Worm (Caenorhabditis elegans): ENCODE results near the gene Y46G5A.14.

The Y46G5A.14 gene

ce11 chrII:12774402-12774801 lies at the start of gene Y46G5A.14:
TSS of gene Y46G5A.14 (plus strand) at chrII:12774702.
- TF ChIP-seq hmg-4 (GFP tag; optimal IDR thresholded peaks at IDR 0.05) (no peak), scrt-1 (GFP tag; IDR thresholded peaks at IDR 0.05) (no peak), sea-1 (GFP tag; conservative IDR thresholded peaks at IDR 0.05) (no peak), F13C5.2 (tag; optimal IDR thresholded peaks at IDR 0.05) (no peak), ama-1 (optimal IDR thresholded peaks at IDR 0.05) (no peak), tbx-37 (GFP tag; conservative IDR thresholded peaks at IDR 0.05) (no peak), flt-1 (GFP tag; IDR thresholded peaks at IDR 0.05) (no peak), ceh-13 (GFP tag; optimal IDR thresholded peaks at IDR 0.05) (no peak), B0310.2 (tag; optimal IDR thresholded peaks at IDR 0.05) (no peak), tra-4 (tag; optimal IDR thresholded peaks at IDR 0.05) (no peak), hmbx-1 (tag; optimal IDR thresholded peaks at IDR 0.05) (no peak), tbx-11 (GFP tag; IDR thresholded peaks at IDR 0.05) (no peak), hnd-1 (tag; optimal IDR thresholded peaks at IDR 0.05) (no peak)

ce11 chrII:12726704-12727103 lies 47.8 kb upstream of the Y46G5A.14 start:
- TF ChIP-seq sea-1 (GFP tag; conservative IDR thresholded peaks at IDR 0.05) = no peak
- TF ChIP-seq B0310.2 (tag; optimal IDR thresholded peaks at IDR 0.05) = no peak
- TF ChIP-seq hmg-4 (GFP tag; optimal IDR thresholded peaks at IDR 0.05) = no peak
- TF ChIP-seq F13C5.2 (tag; optimal IDR thresholded peaks at IDR 0.05) = no peak
- TF ChIP-seq tbx-37 (GFP tag; conservative IDR thresholded peaks at IDR 0.05) = no peak
- TF ChIP-seq hmbx-1 (tag; optimal IDR thresholded peaks at IDR 0.05) = no peak
- TF ChIP-seq hnd-1 (tag; optimal IDR thresholded peaks at IDR 0.05) = no peak
- TF ChIP-seq aly-1 (tag; optimal IDR thresholded peaks at IDR 0.05) = no peak
- no peak for TF ChIP-seq ets-7 (tag; optimal IDR thresholded peaks at IDR 0.05)

ce11 chrII:12727871-12728270 lies 46.6 kb upstream of the Y46G5A.14 start:
- TF ChIP-seq ceh-13 (GFP tag; optimal IDR thresholded peaks at IDR 0.05) (no peak), pes-1 (GFP tag; IDR thresholded peaks at IDR 0.05) (no peak), sea-1 (GFP tag; conservative IDR thresholded peaks at IDR 0.05) (no peak), scrt-1 (GFP tag; IDR thresholded peaks at IDR 0.05) (no peak), aly-1 (tag; optimal IDR thresholded peaks at IDR 0.05) (peak; percentile 1), flt-1 (GFP tag; IDR thresholded peaks at IDR 0.05) (no peak)

DNA sequence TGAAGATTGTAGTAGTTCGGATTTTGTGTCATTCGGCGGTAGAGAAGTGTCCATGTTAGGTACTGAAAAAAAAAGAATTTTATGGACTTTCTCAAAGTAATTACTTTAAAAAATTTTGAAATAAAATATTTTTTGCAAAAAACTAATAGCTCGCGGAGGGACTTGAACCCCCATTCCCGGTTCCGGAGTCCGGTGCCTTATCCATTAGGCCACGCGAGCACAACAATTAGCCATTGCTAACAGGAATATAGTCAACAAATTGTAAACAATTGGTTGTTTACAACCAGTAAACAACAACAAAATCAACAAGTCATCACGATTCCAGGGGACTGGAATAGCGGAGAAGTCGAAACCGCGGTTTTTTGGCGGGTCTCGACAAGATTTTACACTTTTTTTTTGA lies 45.9 kb upstream of the Y46G5A.14 start:
- TF ChIP-seq ets-7 (tag; optimal IDR thresholded peaks at IDR 0.05) (no peak), tbx-11 (GFP tag; IDR thresholded peaks at IDR 0.05) (no peak), B0310.2 (tag; optimal IDR thresholded peaks at IDR 0.05) (no peak)

DNA sequence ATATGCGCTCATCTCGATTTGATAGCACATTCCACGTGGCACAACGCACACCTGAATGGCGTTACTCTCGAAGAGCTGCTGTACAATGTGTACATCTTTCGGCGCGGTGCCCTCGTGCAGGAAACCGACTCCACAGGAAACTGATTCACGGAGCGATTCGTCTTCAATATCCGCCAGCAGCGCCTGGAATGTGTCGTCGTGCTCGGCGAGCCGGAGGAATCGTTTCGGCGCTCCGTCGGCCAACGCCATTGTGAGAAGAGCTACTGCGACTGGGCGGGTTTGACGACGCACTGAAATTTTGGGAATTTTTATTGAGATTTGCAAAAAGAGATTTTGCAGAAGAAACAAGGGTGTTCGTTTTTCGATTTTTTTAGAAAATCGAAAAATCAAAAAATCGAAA lies 44.5 kb upstream of the Y46G5A.14 start:
- TF ChIP-seq pes-1 (GFP tag; IDR thresholded peaks at IDR 0.05) (no peak), tbx-11 (GFP tag; IDR thresholded peaks at IDR 0.05) (no peak), F13C5.2 (tag; optimal IDR thresholded peaks at IDR 0.05) (no peak), hmg-4 (GFP tag; optimal IDR thresholded peaks at IDR 0.05) (no peak), aly-1 (tag; optimal IDR thresholded peaks at IDR 0.05) (no peak), ets-7 (tag; optimal IDR thresholded peaks at IDR 0.05) (no peak), hmbx-1 (tag; optimal IDR thresholded peaks at IDR 0.05) (no peak), sea-1 (GFP tag; conservative IDR thresholded peaks at IDR 0.05) (no peak), scrt-1 (GFP tag; IDR thresholded peaks at IDR 0.05) (no peak), ceh-13 (GFP tag; optimal IDR thresholded peaks at IDR 0.05) (no peak)

- TF ChIP-seq ceh-13 (GFP tag; optimal IDR thresholded peaks at IDR 0.05) (no peak), sea-1 (GFP tag; conservative IDR thresholded peaks at IDR 0.05) (no peak), tbx-37 (GFP tag; conservative IDR thresholded peaks at IDR 0.05) (no peak), pes-1 (GFP tag; IDR thresholded peaks at IDR 0.05) (no peak), B0310.2 (tag; optimal IDR thresholded peaks at IDR 0.05) (no peak), hmg-4 (GFP tag; optimal IDR thresholded peaks at IDR 0.05) (no peak), tbx-11 (GFP tag; IDR thresholded peaks at IDR 0.05) (no peak), aly-1 (tag; optimal IDR thresholded peaks at IDR 0.05) (no peak), ama-1 (optimal IDR thresholded peaks at IDR 0.05) (no peak)
Observed at ce11 chrII:12736579-12736978, 37.9 kb upstream of the Y46G5A.14 start, which contains the start of gene snrp-200. TSS of gene snrp-200 (minus strand) at chrII:12736910.

ce11 chrII:12738284-12739201 lies 36.0 kb upstream of the Y46G5A.14 start, which contains the start of gene pisy-1:
TSS of gene pisy-1 (minus strand) at chrII:12738334.
- no peak for TF ChIP-seq pes-1 (GFP tag; IDR thresholded peaks at IDR 0.05)
- TF ChIP-seq ceh-36 (tag; optimal IDR thresholded peaks at IDR 0.05) = no peak
- TF ChIP-seq tra-4 (tag; optimal IDR thresholded peaks at IDR 0.05) = no peak
- no peak for TF ChIP-seq hmg-4 (GFP tag; optimal IDR thresholded peaks at IDR 0.05)
- TF ChIP-seq tbx-11 (GFP tag; IDR thresholded peaks at IDR 0.05) = no peak
- no peak for TF ChIP-seq F13C5.2 (tag; optimal IDR thresholded peaks at IDR 0.05)
- TF ChIP-seq B0310.2 (tag; optimal IDR thresholded peaks at IDR 0.05) = no peak
- TF ChIP-seq hmbx-1 (tag; optimal IDR thresholded peaks at IDR 0.05) = no peak
- no peak for TF ChIP-seq sea-1 (GFP tag; conservative IDR thresholded peaks at IDR 0.05)
- no peak for TF ChIP-seq scrt-1 (GFP tag; IDR thresholded peaks at IDR 0.05)
- TF ChIP-seq hnd-1 (tag; optimal IDR thresholded peaks at IDR 0.05) = no peak
- no peak for TF ChIP-seq tbx-37 (GFP tag; conservative IDR thresholded peaks at IDR 0.05)

DNA sequence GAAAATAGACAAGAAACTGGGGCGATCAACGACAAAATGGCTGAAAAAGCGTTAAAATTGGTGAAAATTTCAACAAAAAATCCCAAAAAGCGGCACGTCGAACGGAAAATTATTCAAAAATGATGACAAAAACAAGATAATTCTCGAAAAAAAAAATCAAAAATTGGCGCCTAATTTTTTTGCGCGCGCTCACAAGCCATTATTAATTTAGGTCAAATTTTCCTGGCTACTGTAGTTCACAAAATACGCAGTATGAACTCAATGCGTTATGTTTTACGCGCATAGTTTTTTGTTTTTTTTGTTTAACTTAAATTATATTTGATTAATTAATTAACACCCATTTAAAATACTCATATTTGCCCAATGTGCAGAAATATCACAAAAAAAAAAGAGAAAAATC lies 35.2 kb upstream of the Y46G5A.14 start:
- no peak for TF ChIP-seq pes-1 (GFP tag; IDR thresholded peaks at IDR 0.05)
- TF ChIP-seq ets-7 (tag; optimal IDR thresholded peaks at IDR 0.05) = no peak
- no peak for TF ChIP-seq ama-1 (optimal IDR thresholded peaks at IDR 0.05)
- no peak for TF ChIP-seq tbx-11 (GFP tag; IDR thresholded peaks at IDR 0.05)
- no peak for TF ChIP-seq scrt-1 (GFP tag; IDR thresholded peaks at IDR 0.05)
- no peak for TF ChIP-seq ceh-36 (tag; optimal IDR thresholded peaks at IDR 0.05)
- TF ChIP-seq tra-4 (tag; optimal IDR thresholded peaks at IDR 0.05) = no peak
- no peak for TF ChIP-seq sea-1 (GFP tag; conservative IDR thresholded peaks at IDR 0.05)
- no peak for TF ChIP-seq aly-1 (tag; optimal IDR thresholded peaks at IDR 0.05)
- TF ChIP-seq hnd-1 (tag; optimal IDR thresholded peaks at IDR 0.05) = no peak
- TF ChIP-seq ceh-13 (GFP tag; optimal IDR thresholded peaks at IDR 0.05) = no peak
- TF ChIP-seq hmg-4 (GFP tag; optimal IDR thresholded peaks at IDR 0.05) = no peak
- no peak for TF ChIP-seq hmbx-1 (tag; optimal IDR thresholded peaks at IDR 0.05)
